Fruit fly (Drosophila melanogaster) whole organism, prepupa: Measurements from ENCODE around the gene CG15728.

ENCODE experiments used
- CG10669 ChIP-seq: fragments of 200-800 bp; sonication (Bioruptor generic); optimal IDR thresholded peaks from 3 replicates; lab custom pipeline; 2018; ENCODE audit warnings: missing biosample characterization, mild to moderate bottlenecking, missing genetic modification characterization, moderate library complexity
- CG11294 ChIP-seq: fragments of 200-800 bp; sonication (Bioruptor generic); IDR thresholded peaks from 2 replicates; pipeline ENCODE4 v1.3.6; 2022; ENCODE audit warnings: missing biosample characterization, missing genetic modification characterization
- CG11762 ChIP-seq: fragments of 200-800 bp; sonication (Bioruptor generic); optimal IDR thresholded peaks from 3 replicates; lab custom pipeline; 2016; ENCODE audit warnings: missing biosample characterization, missing genetic modification characterization; ENCODE audit not compliant: insufficient read depth
- CG11902 ChIP-seq: fragments of 200-800 bp; sonication (Bioruptor generic); optimal IDR thresholded peaks from 3 replicates; lab custom pipeline; 2016; ENCODE audit warnings: missing biosample characterization, missing genetic modification characterization
- CG15336 ChIP-seq: fragments of 200-800 bp; sonication (Bioruptor generic); IDR thresholded peaks from 2 replicates; pipeline ENCODE4 v1.3.6; 2022; ENCODE audit warnings: missing biosample characterization, missing genetic modification characterization
- CG1621 ChIP-seq: fragments of 200-800 bp; sonication (Bioruptor generic); optimal IDR thresholded peaks from 3 replicates; lab custom pipeline; 2018; ENCODE audit warnings: missing biosample characterization, mild to moderate bottlenecking, missing genetic modification characterization
- CG3032 ChIP-seq: fragments of 200-800 bp; optimal IDR thresholded peaks from 2 replicates; lab custom pipeline; 2019; ENCODE audit warnings: missing biosample characterization, mild to moderate bottlenecking, missing genetic modification characterization, moderate library complexity
- CG31627 ChIP-seq: fragments of 200-800 bp; sonication (Bioruptor generic); optimal IDR thresholded peaks from 3 replicates; lab custom pipeline; 2016; ENCODE audit warnings: missing biosample characterization, missing genetic modification characterization
- CG32006 ChIP-seq: fragments of 200-800 bp; sonication (Bioruptor generic); optimal IDR thresholded peaks from 3 replicates; lab custom pipeline; 2017; ENCODE audit warnings: missing biosample characterization, mild to moderate bottlenecking, missing genetic modification characterization
- CG34406 ChIP-seq: fragments of 200-800 bp; sonication (Bioruptor generic); optimal IDR thresholded peaks from 3 replicates; lab custom pipeline; 2016; ENCODE audit warnings: missing biosample characterization, missing genetic modification characterization
- CG4318 ChIP-seq: fragments of 200-800 bp; sonication (Bioruptor generic); optimal IDR thresholded peaks from 3 replicates; lab custom pipeline; 2017; ENCODE audit warnings: missing biosample characterization, mild to moderate bottlenecking, missing genetic modification characterization
- CG6276 ChIP-seq: fragments of 200-800 bp; sonication (Bioruptor generic); optimal IDR thresholded peaks from 2 replicates; lab custom pipeline; 2017; ENCODE audit warnings: missing biosample characterization, mild to moderate bottlenecking, missing genetic modification characterization
- CG6792 ChIP-seq: fragments of 200-800 bp; sonication (Bioruptor generic); optimal IDR thresholded peaks from 3 replicates; lab custom pipeline; 2016; ENCODE audit warnings: missing biosample characterization, missing genetic modification characterization
- CG6808 ChIP-seq: fragments of 200-800 bp; sonication (Bioruptor generic); optimal IDR thresholded peaks from 3 replicates; lab custom pipeline; 2017; ENCODE audit warnings: missing biosample characterization, missing genetic modification characterization, mild to moderate bottlenecking, moderate library complexity, missing genetic modification reagents
- CG6854 ChIP-seq: fragments of 200-800 bp; sonication (Bioruptor generic); optimal IDR thresholded peaks from 2 replicates; lab custom pipeline; 2017; ENCODE audit warnings: missing biosample characterization, mild to moderate bottlenecking, missing genetic modification characterization
- CG8119 ChIP-seq: fragments of 200-800 bp; sonication (Bioruptor generic); IDR thresholded peaks from 3 replicates; pipeline ENCODE4 v1.3.6; 2022; ENCODE audit warnings: missing biosample characterization, missing genetic modification characterization
- CG8319 ChIP-seq: fragments of 200-800 bp; sonication (Bioruptor generic); optimal IDR thresholded peaks from 3 replicates; lab custom pipeline; 2016; ENCODE audit warnings: missing biosample characterization, missing genetic modification characterization
- CG9139 ChIP-seq: fragments of 200-800 bp; sonication (Bioruptor generic); optimal IDR thresholded peaks from 3 replicates; lab custom pipeline; 2017; ENCODE audit warnings: missing biosample characterization, mild to moderate bottlenecking, missing genetic modification characterization
- Eip75B ChIP-seq: fragments of 200-800 bp; sonication (Bioruptor generic); optimal IDR thresholded peaks from 3 replicates; lab custom pipeline; 2016; ENCODE audit warnings: missing biosample characterization, missing genetic modification characterization
- Eip78C ChIP-seq: fragments of 200-800 bp; sonication (Bioruptor generic); peaks from one replicate; lab custom pipeline; 2016; ENCODE audit warnings: missing biosample characterization, missing genetic modification characterization
- Eip93F ChIP-seq: fragments of 200-800 bp; sonication (Bioruptor generic); optimal IDR thresholded peaks from 2 replicates; lab custom pipeline; 2016; ENCODE audit warnings: missing biosample characterization, mild to moderate bottlenecking, missing genetic modification characterization
- Ets96B ChIP-seq: fragments of 200-800 bp; optimal IDR thresholded peaks from 2 replicates; lab custom pipeline; 2019; ENCODE audit warnings: missing biosample characterization, mild to moderate bottlenecking, missing genetic modification characterization, moderate library complexity
- Gug ChIP-seq: fragments of 200-800 bp; sonication (Bioruptor generic); IDR thresholded peaks from 2 replicates; pipeline ENCODE4 v1.3.6; 2022; ENCODE audit warnings: missing biosample characterization, missing genetic modification characterization
- Hr39 ChIP-seq: fragments of 200-800 bp; sonication (Bioruptor generic); optimal IDR thresholded peaks from 2 replicates; lab custom pipeline; 2016; ENCODE audit warnings: missing biosample characterization, missing genetic modification characterization
- Hr4 ChIP-seq: fragments of 200-800 bp; sonication (Bioruptor generic); optimal IDR thresholded peaks from 3 replicates; lab custom pipeline; 2016; ENCODE audit warnings: missing biosample characterization, missing genetic modification characterization
- Lpt ChIP-seq: fragments of 200-800 bp; sonication (Bioruptor generic); optimal IDR thresholded peaks from 3 replicates; lab custom pipeline; 2016; ENCODE audit warnings: missing biosample characterization, missing genetic modification characterization
- Smox ChIP-seq: fragments of 200-800 bp; sonication (Bioruptor generic); optimal IDR thresholded peaks from 3 replicates; lab custom pipeline; 2016; ENCODE audit warnings: missing biosample characterization, missing genetic modification characterization
- Sox14 ChIP-seq: fragments of 200-800 bp; sonication (Bioruptor generic); optimal IDR thresholded peaks from 3 replicates; lab custom pipeline; 2016; ENCODE audit warnings: missing biosample characterization, missing genetic modification characterization
- Sox15 ChIP-seq: fragments of 200-800 bp; sonication (Bioruptor generic); optimal IDR thresholded peaks from 3 replicates; lab custom pipeline; 2016; ENCODE audit warnings: missing biosample characterization, missing genetic modification characterization
- achi ChIP-seq: fragments of 200-800 bp; sonication (Bioruptor generic); optimal IDR thresholded peaks from 3 replicates; lab custom pipeline; 2016; ENCODE audit warnings: missing biosample characterization, missing genetic modification characterization
- acj6 ChIP-seq: fragments of 200-800 bp; sonication (Bioruptor generic); optimal IDR thresholded peaks from 3 replicates; lab custom pipeline; 2016; ENCODE audit warnings: missing biosample characterization, missing genetic modification characterization
- cyc ChIP-seq: fragments of 200-800 bp; sonication (Bioruptor generic); optimal IDR thresholded peaks from 3 replicates; lab custom pipeline; 2016; ENCODE audit warnings: missing biosample characterization, missing genetic modification characterization
- dac ChIP-seq: fragments of 200-800 bp; sonication (Bioruptor generic); optimal IDR thresholded peaks from 2 replicates; lab custom pipeline; 2017; ENCODE audit warnings: missing biosample characterization, mild to moderate bottlenecking, missing genetic modification characterization
- dsx ChIP-seq: fragments of 200-800 bp; optimal IDR thresholded peaks from 3 replicates; lab custom pipeline; 2019; ENCODE audit warnings: missing biosample characterization, mild to moderate bottlenecking, missing genetic modification characterization, moderate library complexity; ENCODE audit not compliant: poor library complexity, severe bottlenecking
- esn ChIP-seq: fragments of 200-800 bp; sonication (Bioruptor generic); optimal IDR thresholded peaks from 2 replicates; lab custom pipeline; 2016; ENCODE audit warnings: missing biosample characterization, mild to moderate bottlenecking, missing genetic modification characterization, moderate library complexity
- fd59A ChIP-seq: fragments of 200-800 bp; sonication (Bioruptor generic); optimal IDR thresholded peaks from 2 replicates; lab custom pipeline; 2017; ENCODE audit warnings: missing biosample characterization, mild to moderate bottlenecking, missing genetic modification characterization, missing genetic modification reagents
- fd85E ChIP-seq: fragments of 200-800 bp; sonication (Bioruptor generic); optimal IDR thresholded peaks from 3 replicates; lab custom pipeline; 2016; ENCODE audit warnings: missing biosample characterization, missing genetic modification characterization
- fkh ChIP-seq: fragments of 200-800 bp; sonication (Bioruptor generic); optimal IDR thresholded peaks from 3 replicates; lab custom pipeline; 2017; ENCODE audit warnings: missing biosample characterization, mild to moderate bottlenecking, missing genetic modification characterization, moderate library complexity
- lz ChIP-seq: fragments of 200-800 bp; sonication (Bioruptor generic); optimal IDR thresholded peaks from 3 replicates; lab custom pipeline; 2016; ENCODE audit warnings: missing biosample characterization, missing genetic modification characterization
- net ChIP-seq: fragments of 200-800 bp; sonication (Bioruptor generic); optimal IDR thresholded peaks from 3 replicates; lab custom pipeline; 2016; ENCODE audit warnings: missing biosample characterization, missing genetic modification characterization
- pdm3 ChIP-seq: fragments of 200-800 bp; sonication (Bioruptor generic); optimal IDR thresholded peaks from 3 replicates; lab custom pipeline; 2016; ENCODE audit warnings: missing biosample characterization, missing genetic modification characterization
- salr ChIP-seq, 2 experiments: fragments of 200-800 bp; sonication (Bioruptor generic); optimal IDR thresholded peaks; 3 replicates each; lab custom pipeline; 2016 to 2018; ENCODE audit warnings: missing biosample characterization in 2 of 2, missing genetic modification characterization in 2 of 2, mild to moderate bottlenecking in 1 of 2
- spab ChIP-seq: fragments of 200-800 bp; sonication (Bioruptor generic); optimal IDR thresholded peaks from 2 replicates; lab custom pipeline; 2017; ENCODE audit warnings: missing biosample characterization, mild to moderate bottlenecking, missing genetic modification characterization, missing genetic modification reagents
- ss ChIP-seq, 2 experiments: fragments of 200-800 bp; sonication (Bioruptor generic); optimal IDR thresholded peaks; 2 replicates in 1 of 2; 3 replicates in 1 of 2; lab custom pipeline; 2017 to 2018; ENCODE audit warnings: mild to moderate bottlenecking in 2 of 2, missing biosample characterization in 2 of 2, missing genetic modification characterization in 2 of 2, moderate library complexity in 1 of 2
- topi ChIP-seq: fragments of 200-800 bp; sonication (Bioruptor generic); optimal IDR thresholded peaks from 3 replicates; lab custom pipeline; 2016; ENCODE audit warnings: missing biosample characterization, missing genetic modification characterization
- vri ChIP-seq: fragments of 200-800 bp; sonication (Bioruptor generic); optimal IDR thresholded peaks from 3 replicates; lab custom pipeline; 2016; ENCODE audit warnings: missing biosample characterization, mild to moderate bottlenecking, missing genetic modification characterization

The CG15728 gene

dm6 chrX:12662679-12663463, 38.8 kb downstream of the CG15728 start (continued):
- peak in 1 of 2 experiments; percentile 48 for TF ChIP-seq salr (GFP tag; optimal IDR thresholded peaks at IDR 0.05; lab: Kevin White, UChicago)
- peak; percentile 85 for TF ChIP-seq Eip78C (GFP tag; lab: Kevin White, UChicago)
- peak; percentile 49 for TF ChIP-seq Hr4
- no peak for TF ChIP-seq CG9139 (GFP tag; lab: Kevin White, UChicago)
- TF ChIP-seq fd85E (GFP tag; lab: Kevin White, UChicago): no peak
- no peak for TF ChIP-seq CG6854
- no peak for TF ChIP-seq CG1621 (tag; lab: Kevin White, UChicago)
- TF ChIP-seq Hr39 (GFP tag; lab: Kevin White, UChicago): no peak
- peak; percentile 77 for TF ChIP-seq CG34406 (GFP tag; lab: Kevin White, UChicago)
- TF ChIP-seq fkh (GFP tag; lab: Kevin White, UChicago): no peak
- TF ChIP-seq CG11762: peak; percentile 35
- peak; percentile 54 for TF ChIP-seq achi (GFP tag; lab: Kevin White, UChicago)
- peak; percentile 66 for TF ChIP-seq topi (GFP tag; lab: Kevin White, UChicago)
- peak; percentile 53 for TF ChIP-seq CG8319 (GFP tag; lab: Kevin White, UChicago)
- TF ChIP-seq ss (GFP tag; optimal IDR thresholded peaks at IDR 0.05; lab: Kevin White, UChicago): peak in 1 of 2 experiments; percentile 34
- TF ChIP-seq spab: peak; percentile 36
- TF ChIP-seq vri (GFP tag; lab: Kevin White, UChicago): no peak
- TF ChIP-seq CG11294 (GFP tag; lab: Robert Waterston, UW): no peak
- TF ChIP-seq fd59A (GFP tag; lab: Kevin White, UChicago): peak; percentile 17
- TF ChIP-seq CG3032 (tag; lab: Kevin White, UChicago): peak; percentile 59
- peak; percentile 64 for TF ChIP-seq Smox (GFP tag; lab: Kevin White, UChicago)
- peak; percentile 47 for TF ChIP-seq pdm3 (GFP tag; lab: Kevin White, UChicago)
- TF ChIP-seq Sox15 (GFP tag; lab: Kevin White, UChicago): peak; percentile 6
- peak; percentile 33 for TF ChIP-seq CG4318 (GFP tag; lab: Kevin White, UChicago)
- TF ChIP-seq Sox14: peak; percentile 22
- peak; percentile 21 for TF ChIP-seq Eip75B
- TF ChIP-seq CG6276 (GFP tag; lab: Kevin White, UChicago): peak; percentile 54
- TF ChIP-seq Gug: no peak
- TF ChIP-seq CG6792 (GFP tag; lab: Kevin White, UChicago): peak; percentile 45
- TF ChIP-seq CG6808 (GFP tag; lab: Kevin White, UChicago): peak; percentile 47
- peak; percentile 64 for TF ChIP-seq CG32006
- peak; percentile 28 for TF ChIP-seq CG10669 (GFP tag; lab: Kevin White, UChicago)
- TF ChIP-seq Lpt (GFP tag; lab: Kevin White, UChicago): no peak
- TF ChIP-seq CG31627: peak; percentile 29
- TF ChIP-seq, all 60 proteins: peak for 47

DNA sequence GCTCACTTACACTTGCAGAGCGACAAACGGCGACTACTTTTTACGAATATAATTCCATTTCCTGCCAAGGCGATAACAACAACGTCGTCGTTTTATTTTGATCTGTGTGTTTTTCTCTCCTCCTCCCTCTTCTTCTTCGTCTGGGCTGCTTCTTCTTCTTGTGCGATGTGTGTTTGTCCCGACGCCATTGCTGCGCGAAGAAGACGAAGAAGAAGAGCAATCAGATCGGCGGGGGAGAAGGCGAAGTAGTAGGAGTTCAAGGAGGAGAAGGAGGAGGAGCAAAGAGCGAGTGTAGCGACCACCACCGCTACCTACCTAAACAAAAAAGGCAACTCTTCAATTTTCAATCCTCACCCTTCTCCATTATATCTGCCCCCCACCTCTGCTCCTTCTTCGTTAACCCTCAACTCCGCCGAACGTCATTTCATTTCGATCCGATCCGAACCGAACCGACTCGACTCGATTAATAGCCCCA, 39.4 kb downstream of the CG15728 start:
- no peak for TF ChIP-seq spab
- TF ChIP-seq CG4318 (GFP tag; lab: Kevin White, UChicago): no peak
- TF ChIP-seq Sox14: no peak
- TF ChIP-seq Smox (GFP tag; lab: Kevin White, UChicago): no peak
- TF ChIP-seq fd85E (GFP tag; lab: Kevin White, UChicago): no peak
- TF ChIP-seq CG1621 (tag; lab: Kevin White, UChicago): peak; percentile 46
- peak; percentile 55 for TF ChIP-seq vri (GFP tag; lab: Kevin White, UChicago)
- TF ChIP-seq net (GFP tag; lab: Kevin White, UChicago): no peak
- no peak for TF ChIP-seq Eip93F (GFP tag; lab: Kevin White, UChicago)
- TF ChIP-seq acj6: no peak
- 0 out of 3 replicates have a peak, but pooled peaks have one; percentile 24 for TF ChIP-seq CG8119 (GFP tag; lab: Robert Waterston, UW)
- TF ChIP-seq fkh (GFP tag; lab: Kevin White, UChicago): peak; percentile 23
- peak; percentile 80 for TF ChIP-seq dsx (GFP tag; lab: Kevin White, UChicago)
- TF ChIP-seq CG15336 (GFP tag; lab: Robert Waterston, UW): no peak
- TF ChIP-seq Gug: no peak
- peak; percentile 38 for TF ChIP-seq CG6808 (GFP tag; lab: Kevin White, UChicago)
- no peak for TF ChIP-seq dac (GFP tag; lab: Kevin White, UChicago)
- TF ChIP-seq Eip75B: no peak
- TF ChIP-seq pdm3 (GFP tag; lab: Kevin White, UChicago): no peak
- no peak for TF ChIP-seq lz (GFP tag; lab: Kevin White, UChicago)
- TF ChIP-seq CG32006: no peak
- no peak for TF ChIP-seq CG11902 (GFP tag; lab: Kevin White, UChicago)
- peak; percentile 28 for TF ChIP-seq Ets96B (tag; lab: Kevin White, UChicago)
- no peak for TF ChIP-seq Sox15 (GFP tag; lab: Kevin White, UChicago)
- peak; percentile 62 for TF ChIP-seq ss (GFP tag; optimal IDR thresholded peaks at IDR 0.05; lab: Kevin White, UChicago)
- no peak for TF ChIP-seq cyc (GFP tag; lab: Kevin White, UChicago)
- TF ChIP-seq Hr4: no peak
- no peak for TF ChIP-seq esn (GFP tag; lab: Kevin White, UChicago)
